Worm (Caenorhabditis elegans) whole organism, L2 larva: ENCODE results near the gene K01A11.1.

Source experiments
- F13H6.1 ChIP-seq: sonication (generic microtip); optimal IDR thresholded peaks from 2 replicates; lab custom pipeline; 2016; ENCODE audit warnings: missing genetic modification characterization, missing compliant biosample characterization
- ama-1 ChIP-seq: fragments of 150-350 bp; optimal IDR thresholded peaks from 2 replicates; lab custom pipeline; 2018; ENCODE audit warnings: inconsistent platforms
- elt-3 ChIP-seq: sonication (generic microtip); optimal IDR thresholded peaks from 2 replicates; lab custom pipeline; 2017; ENCODE audit warnings: missing biosample characterization, missing genetic modification characterization
- lin-11 ChIP-seq: fragments of 150-350 bp; sonication (generic microtip); optimal IDR thresholded peaks from 2 replicates; lab custom pipeline; 2014; ENCODE audit warnings: missing biosample characterization, missing genetic modification characterization, inconsistent platforms, mixed read lengths
- lsy-2 ChIP-seq, 2 experiments: fragments of 150-350 bp in 1 of 2; sonication (generic microtip) in 1 of 2; optimal IDR thresholded peaks; 2 replicates each; lab custom pipeline; 2014 to 2017; ENCODE audit warnings: missing biosample characterization in 2 of 2, missing genetic modification characterization in 2 of 2
- mdl-1 ChIP-seq, 2 experiments: fragments of 150-350 bp in 1 of 2; sonication (generic microtip) in 1 of 2; optimal IDR thresholded peaks; 2 replicates each; lab custom pipeline; 2017; ENCODE audit warnings: missing biosample characterization in 2 of 2, missing genetic modification characterization in 2 of 2
- skn-1 ChIP-seq: sonication (generic microtip); optimal IDR thresholded peaks from 2 replicates; lab custom pipeline; 2017; ENCODE audit warnings: missing biosample characterization, missing genetic modification characterization
- ztf-11 ChIP-seq: sonication (generic microtip); optimal IDR thresholded peaks from 2 replicates; lab custom pipeline; 2017; ENCODE audit warnings: missing biosample characterization, missing genetic modification characterization
- ztf-4 ChIP-seq: fragments of 150-350 bp; optimal IDR thresholded peaks from 2 replicates; lab custom pipeline; 2014; ENCODE audit warnings: missing biosample characterization, missing genetic modification characterization

DNA sequence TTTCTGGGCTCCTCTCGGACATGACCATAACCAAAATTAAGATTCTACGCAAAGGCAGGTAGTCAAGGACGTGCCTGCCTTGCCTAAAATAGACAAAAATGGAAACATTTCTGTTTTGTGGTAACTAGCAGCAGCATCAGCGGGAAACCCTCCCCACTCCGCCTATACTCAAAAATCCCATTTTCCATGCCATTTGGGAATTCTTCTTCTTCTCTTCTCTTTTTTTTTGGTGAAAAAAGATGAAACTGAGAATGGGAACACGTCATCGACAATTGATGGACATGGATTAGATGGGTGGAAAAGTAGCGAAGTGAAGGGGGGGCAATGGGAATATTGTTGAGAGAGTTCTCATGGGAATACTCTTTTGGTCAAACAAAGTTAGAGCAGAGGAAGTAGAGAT is 5.9 kb upstream of the K01A11.1 start:
- TF ChIP-seq lsy-2 (tag; optimal IDR thresholded peaks at IDR 0.05; lab: Kevin White, UChicago) (peak in 1 of 2 experiments; percentile 40), ztf-4 (tag; lab: Kevin White, UChicago) (no peak), ama-1 (lab: Kevin White, UChicago) (no peak), lin-11 (tag; lab: Kevin White, UChicago) (no peak), mdl-1 (tag; optimal IDR thresholded peaks at IDR 0.05; lab: Kevin White, UChicago) (no peak), ztf-11 (tag; lab: Kevin White, UChicago) (no peak), skn-1 (tag; lab: Kevin White, UChicago) (no peak), F13H6.1 (tag; lab: Kevin White, UChicago) (no peak), elt-3 (tag; lab: Kevin White, UChicago) (no peak)
